Worm (Caenorhabditis elegans): Measurements from ENCODE around the gene col-19.

DNA sequence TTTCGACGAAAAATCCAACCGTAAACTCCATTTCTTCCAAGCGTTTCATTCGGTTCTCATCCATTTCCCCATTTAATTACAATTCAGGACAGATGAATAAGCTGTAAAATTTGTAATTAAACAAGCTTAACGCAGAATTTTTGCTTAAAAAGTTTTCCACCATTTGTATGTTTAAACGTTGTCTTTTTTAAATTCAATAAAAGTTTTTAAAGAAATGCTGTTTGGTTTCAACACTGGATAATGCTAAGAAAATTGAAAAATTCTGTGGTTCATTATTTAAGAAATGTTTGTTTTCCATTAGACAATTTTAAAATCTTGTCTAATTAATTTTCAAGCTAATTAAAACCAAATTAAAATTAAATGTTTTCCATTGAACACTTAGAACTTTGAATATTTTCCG lies 41.0 kb upstream of the col-19 start, which contains the start of gene R04A9.3:
- TF ChIP-seq ceh-16 (tag; optimal IDR thresholded peaks at IDR 0.05) (no peak), lsy-2 (tag; optimal IDR thresholded peaks at IDR 0.05) (no peak), elt-1 (tag; optimal IDR thresholded peaks at IDR 0.05) (no peak), snpc-4 (tag; optimal IDR thresholded peaks at IDR 0.05) (no peak)

All from whole organism, L2 larva.